Worm (Caenorhabditis elegans): ENCODE results near the gene rde-11.

The rde-11 gene

DNA sequence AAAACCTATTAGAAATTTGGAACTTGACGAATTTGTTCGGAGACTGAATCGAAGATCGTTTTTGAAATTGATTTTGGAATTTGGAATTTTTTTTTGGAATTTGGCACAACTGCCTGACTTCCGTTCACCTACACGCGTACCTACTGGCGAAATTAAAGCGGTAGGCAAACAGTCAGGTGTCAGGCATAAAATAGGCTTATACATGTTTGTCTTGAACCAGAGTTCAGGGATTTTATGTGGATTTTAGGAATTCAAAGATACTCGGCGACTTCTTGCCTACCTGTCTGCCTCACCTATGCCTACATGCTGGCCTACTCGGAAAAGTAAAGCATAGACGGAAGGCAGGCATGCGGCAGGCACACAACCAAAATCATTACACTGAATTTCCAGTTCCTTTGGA, 26.7 kb upstream of the rde-11 start:
- TF ChIP-seq crh-2 (tag; optimal IDR thresholded peaks at IDR 0.05) (no peak), elt-1 (tag; optimal IDR thresholded peaks at IDR 0.05) (no peak), nhr-23 (tag; optimal IDR thresholded peaks at IDR 0.05) (no peak), mab-5 (tag; optimal IDR thresholded peaks at IDR 0.05) (no peak), F13H6.1 (tag; optimal IDR thresholded peaks at IDR 0.05) (no peak), dmd-4 (tag; optimal IDR thresholded peaks at IDR 0.05) (no peak), ZK546.5 (tag; optimal IDR thresholded peaks at IDR 0.05) (no peak), nhr-12 (tag; optimal IDR thresholded peaks at IDR 0.05) (no peak), elt-3 (tag; optimal IDR thresholded peaks at IDR 0.05) (no peak), ama-1 (optimal IDR thresholded peaks at IDR 0.05) (no peak), nhr-6 (tag; optimal IDR thresholded peaks at IDR 0.05) (no peak), lin-13 (GFP tag; optimal IDR thresholded peaks at IDR 0.05) (no peak)

DNA sequence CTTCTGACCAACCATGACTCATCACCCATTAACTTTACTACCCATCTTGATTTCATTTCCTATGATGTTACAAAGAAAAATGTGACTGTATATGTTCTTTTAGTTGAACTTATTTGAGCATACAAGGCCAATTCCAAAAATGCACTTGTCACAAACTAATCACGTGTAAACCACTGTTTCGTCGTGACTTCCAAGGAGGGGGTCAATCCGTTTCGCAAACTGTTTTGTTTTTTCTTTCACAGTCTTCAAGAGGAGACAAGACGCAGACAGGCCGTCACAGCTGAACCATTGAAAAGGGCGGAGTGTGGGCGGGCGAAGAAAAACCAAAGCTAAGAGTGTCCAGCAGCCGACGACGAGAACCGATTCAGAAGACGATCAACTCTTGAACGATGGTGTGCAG, 25.9 kb upstream of the rde-11 start, which contains the start of gene C39E9.8:
C39E9.8 (plus strand) TSS at position 328 of the 400 bp plus-strand sequence.
- no peak for TF ChIP-seq mdl-1 (tag; optimal IDR thresholded peaks at IDR 0.05)
- TF ChIP-seq nhr-10 (tag; optimal IDR thresholded peaks at IDR 0.05), result no peak
- TF ChIP-seq crh-2 (tag; optimal IDR thresholded peaks at IDR 0.05), result no peak
- no peak for TF ChIP-seq skn-1 (tag; optimal IDR thresholded peaks at IDR 0.05)
- TF ChIP-seq unc-39 (tag; optimal IDR thresholded peaks at IDR 0.05), result no peak
- no peak for TF ChIP-seq ztf-11 (tag; optimal IDR thresholded peaks at IDR 0.05)
- TF ChIP-seq F13H6.1 (tag; optimal IDR thresholded peaks at IDR 0.05), result no peak
- TF ChIP-seq fos-1 (tag; optimal IDR thresholded peaks at IDR 0.05), result peak; percentile 41
- no peak for TF ChIP-seq lin-39 (tag; optimal IDR thresholded peaks at IDR 0.05)
- no peak for TF ChIP-seq ama-1 (optimal IDR thresholded peaks at IDR 0.05)
- no peak for TF ChIP-seq lin-13 (GFP tag; optimal IDR thresholded peaks at IDR 0.05)
- TF ChIP-seq nhr-237 (tag; optimal IDR thresholded peaks at IDR 0.05), result no peak
- peak; percentile 13 for TF ChIP-seq egl-27 (tag; optimal IDR thresholded peaks at IDR 0.05)
- no peak for TF ChIP-seq gmeb-1 (tag; optimal IDR thresholded peaks at IDR 0.05)
- TF ChIP-seq ztf-4 (tag; optimal IDR thresholded peaks at IDR 0.05), result no peak
- TF ChIP-seq ztf-1 (GFP tag; conservative IDR thresholded peaks at IDR 0.05), result no peak
- TF ChIP-seq aly-2 (tag; optimal IDR thresholded peaks at IDR 0.05), result no peak
- TF ChIP-seq lin-11 (tag; optimal IDR thresholded peaks at IDR 0.05), result no peak
- peak; percentile 14 for TF ChIP-seq nhr-6 (tag; optimal IDR thresholded peaks at IDR 0.05)
- no peak for TF ChIP-seq ceh-16 (tag; optimal IDR thresholded peaks at IDR 0.05)
- peak; percentile 48 for TF ChIP-seq blmp-1 (tag; optimal IDR thresholded peaks at IDR 0.05; ENCODE audit: insufficient read depth)
- TF ChIP-seq elt-3 (tag; optimal IDR thresholded peaks at IDR 0.05), result no peak
- TF ChIP-seq nhr-129 (tag; optimal IDR thresholded peaks at IDR 0.05), result peak; percentile 71
- TF ChIP-seq sma-9 (GFP tag; optimal IDR thresholded peaks at IDR 0.05), result peak; percentile 74
- TF ChIP-seq sma-9 (tag; optimal IDR thresholded peaks at IDR 0.05), result peak; percentile 1
- TF ChIP-seq unc-55 (GFP tag; optimal IDR thresholded peaks at IDR 0.05), result no peak
- TF ChIP-seq snpc-4 (tag; optimal IDR thresholded peaks at IDR 0.05), result no peak
- peak; percentile 77 for TF ChIP-seq sma-3 (GFP tag; optimal IDR thresholded peaks at IDR 0.05)
- no peak for TF ChIP-seq ZK546.5 (tag; optimal IDR thresholded peaks at IDR 0.05)
- peak; percentile 23 for TF ChIP-seq Y55F3AM.14 (GFP tag; optimal IDR thresholded peaks at IDR 0.05)
- TF ChIP-seq nhr-25 (tag; optimal IDR thresholded peaks at IDR 0.05), result peak; percentile 94
- no peak for TF ChIP-seq alr-1 (tag; optimal IDR thresholded peaks at IDR 0.05)
- TF ChIP-seq nhr-21 (tag; optimal IDR thresholded peaks at IDR 0.05), result peak; percentile 52
- TF ChIP-seq ceh-82 (tag; optimal IDR thresholded peaks at IDR 0.05), result no peak
- no peak for TF ChIP-seq nhr-77 (tag; optimal IDR thresholded peaks at IDR 0.05)
- TF ChIP-seq sem-4 (tag; optimal IDR thresholded peaks at IDR 0.05), result no peak
- TF ChIP-seq nhr-12 (tag; optimal IDR thresholded peaks at IDR 0.05), result no peak
- no peak for TF ChIP-seq C34F6.9 (tag; optimal IDR thresholded peaks at IDR 0.05)
- no peak for TF ChIP-seq dmd-4 (tag; optimal IDR thresholded peaks at IDR 0.05)

ce11 chrIV:13080185-13080584, 24.8 kb upstream of the rde-11 start:
- TF ChIP-seq unc-55 (GFP tag; optimal IDR thresholded peaks at IDR 0.05), result no peak
- TF ChIP-seq mdl-1 (tag; optimal IDR thresholded peaks at IDR 0.05), result no peak
- TF ChIP-seq nhr-129 (tag; optimal IDR thresholded peaks at IDR 0.05), result peak; percentile 98
- no peak for TF ChIP-seq lsy-2 (tag; optimal IDR thresholded peaks at IDR 0.05)
- TF ChIP-seq nhr-10 (tag; optimal IDR thresholded peaks at IDR 0.05), result no peak
- peak; percentile 66 for TF ChIP-seq nhr-25 (tag; optimal IDR thresholded peaks at IDR 0.05)
- TF ChIP-seq F13H6.1 (tag; optimal IDR thresholded peaks at IDR 0.05), result no peak
- peak; percentile 55 for TF ChIP-seq nhr-21 (tag; optimal IDR thresholded peaks at IDR 0.05)
- TF ChIP-seq alr-1 (tag; optimal IDR thresholded peaks at IDR 0.05), result no peak
- peak; percentile 35 for TF ChIP-seq nhr-11 (tag; optimal IDR thresholded peaks at IDR 0.05)
- TF ChIP-seq lin-39 (tag; optimal IDR thresholded peaks at IDR 0.05), result no peak
- no peak for TF ChIP-seq lin-13 (GFP tag; optimal IDR thresholded peaks at IDR 0.05)
- TF ChIP-seq sma-3 (GFP tag; optimal IDR thresholded peaks at IDR 0.05), result peak; percentile 36
- TF ChIP-seq Y55F3AM.14 (GFP tag; optimal IDR thresholded peaks at IDR 0.05), result no peak
